Worm (Caenorhabditis elegans) whole organism, midembryonic: ENCODE results near the gene C50D2.7.
A peak's percentile ranks its signal among the peaks of the same experiment; 100 is the strongest.
"Not testable (repeated sequence)": the region's sequence is repeated elsewhere in the genome, so short reads cannot be mapped to it uniquely, and the experiment has no call there.

Experiments
- T22C8.4 ChIP-seq: fragments of 200-800 bp; sonication (Bioruptor generic); IDR thresholded peaks from 2 replicates; pipeline ENCODE4 v1.3.6; 2022; ENCODE audit warnings: missing genetic modification characterization, missing compliant biosample characterization
- cog-1 ChIP-seq: sonication (generic microtip); optimal IDR thresholded peaks from 2 replicates; lab custom pipeline; 2016; ENCODE audit warnings: missing genetic modification characterization, missing compliant biosample characterization
- flt-1 ChIP-seq: fragments of 200-800 bp; sonication (Bioruptor generic); IDR thresholded peaks from 2 replicates; pipeline ENCODE4 v1.3.6; 2022; ENCODE audit warnings: missing genetic modification characterization, missing compliant biosample characterization
- klf-2 ChIP-seq: fragments of 200-800 bp; sonication (Bioruptor generic); conservative IDR thresholded peaks from 2 replicates; pipeline ENCODE4 v1.3.6; 2022; ENCODE audit warnings: missing genetic modification reagents, missing genetic modification characterization, missing compliant biosample characterization
- med-1 ChIP-seq: sonication (generic microtip); optimal IDR thresholded peaks from 2 replicates; lab custom pipeline; 2017; ENCODE audit warnings: missing genetic modification characterization, mild to moderate bottlenecking, missing compliant biosample characterization, antibody characterized with exemption, missing genetic modification reagents; ENCODE audit not compliant: insufficient read depth
- ref-1 ChIP-seq: fragments of 200-800 bp; sonication (Bioruptor generic); conservative IDR thresholded peaks from 2 replicates; pipeline ENCODE4 v1.3.6; 2022; ENCODE audit warnings: missing genetic modification reagents, missing genetic modification characterization, missing compliant biosample characterization
- tab-1 ChIP-seq: fragments of 200-800 bp; sonication (Bioruptor generic); IDR thresholded peaks from 2 replicates; pipeline ENCODE4 v1.3.6; 2022; ENCODE audit warnings: missing genetic modification characterization, missing compliant biosample characterization
- ztf-23 ChIP-seq: fragments of 200-800 bp; sonication (Bioruptor generic); IDR thresholded peaks from 2 replicates; pipeline ENCODE4 v1.3.6; 2022; ENCODE audit warnings: missing genetic modification reagents, missing genetic modification characterization, missing compliant biosample characterization
- ztf-29 ChIP-seq: fragments of 200-800 bp; sonication (Bioruptor generic); IDR thresholded peaks from 2 replicates; pipeline ENCODE4 v1.3.6; 2022; ENCODE audit warnings: missing genetic modification reagents, missing genetic modification characterization, missing compliant biosample characterization

The C50D2.7 gene

DNA sequence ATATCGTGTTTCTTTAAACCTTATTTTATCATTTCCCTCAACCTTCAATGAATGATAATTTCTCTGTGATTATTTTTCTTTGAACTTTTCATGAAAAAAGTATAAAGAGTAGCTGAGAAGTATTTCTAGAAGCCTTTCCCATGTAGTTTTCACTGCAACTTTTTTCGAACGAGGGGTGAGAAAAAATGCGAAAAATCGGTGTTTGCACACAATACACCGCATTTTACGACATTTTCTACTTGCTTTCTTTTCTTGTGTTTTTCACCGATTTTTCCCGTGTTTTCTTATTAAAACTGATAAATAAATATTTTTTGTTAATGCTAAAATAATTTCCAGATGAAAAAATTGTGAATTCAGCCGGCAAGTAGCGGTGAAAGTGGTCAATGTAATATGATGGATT is 3.8 kb upstream of the C50D2.7 start, which contains the start of gene C50D2.10:
Gene C50D2.10, plus strand, starts transcription at position 245 of the 400 bp plus-strand sequence.
- not testable (repeated sequence) for TF ChIP-seq ztf-23, klf-2, ref-1 (GFP tag; lab: Robert Waterston, UW)

DNA sequence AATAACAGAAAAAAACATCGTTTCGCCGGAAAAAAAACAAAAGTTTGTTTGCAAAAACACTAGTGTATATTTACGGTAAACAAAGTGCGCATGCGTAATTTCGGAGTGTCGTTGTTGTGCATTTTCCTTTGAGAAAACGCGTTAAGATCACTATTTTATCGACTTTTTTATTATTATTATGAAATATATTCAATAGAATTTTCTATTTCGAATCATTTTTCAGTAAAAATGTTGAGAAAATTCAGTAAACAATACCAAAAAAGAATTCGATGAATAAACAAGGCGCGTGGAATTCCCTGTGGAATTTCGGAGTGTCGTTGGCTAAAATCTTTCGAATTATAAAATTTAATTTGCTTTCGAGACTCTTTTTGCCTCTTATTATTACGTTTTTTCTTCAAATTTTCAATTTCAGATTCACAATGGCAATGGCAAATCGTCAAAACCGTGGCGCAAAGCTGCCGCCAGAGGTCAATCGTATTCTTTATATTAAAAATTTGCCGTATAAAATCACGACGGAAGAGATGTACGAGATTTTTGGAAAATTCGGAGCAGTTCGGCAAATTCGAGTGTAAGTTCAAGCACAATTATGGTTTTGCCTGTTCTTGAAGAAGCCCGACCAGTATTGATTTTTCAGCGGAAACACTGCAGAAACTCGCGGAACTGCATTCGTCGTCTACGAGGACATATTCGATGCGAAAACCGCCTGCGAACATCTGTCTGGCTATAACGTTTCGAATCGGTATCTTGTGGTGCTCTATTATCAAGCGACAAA is 3.1 kb upstream of the C50D2.7 start, which contains the start of the genes luc-7L3 and sftb-6:
Gene luc-7L3, minus strand, starts transcription at position 36 of the 772 bp plus-strand sequence.
Gene sftb-6, plus strand, starts transcription at position 413 of the 772 bp plus-strand sequence.
- TF ChIP-seq T22C8.4 (GFP tag; lab: Robert Waterston, UW) (peak; percentile 28; the same call in 1 of the 2 replicates), tab-1 (no peak), cog-1 (tag; lab: Kevin White, UChicago) (peak; percentile 13)

DNA sequence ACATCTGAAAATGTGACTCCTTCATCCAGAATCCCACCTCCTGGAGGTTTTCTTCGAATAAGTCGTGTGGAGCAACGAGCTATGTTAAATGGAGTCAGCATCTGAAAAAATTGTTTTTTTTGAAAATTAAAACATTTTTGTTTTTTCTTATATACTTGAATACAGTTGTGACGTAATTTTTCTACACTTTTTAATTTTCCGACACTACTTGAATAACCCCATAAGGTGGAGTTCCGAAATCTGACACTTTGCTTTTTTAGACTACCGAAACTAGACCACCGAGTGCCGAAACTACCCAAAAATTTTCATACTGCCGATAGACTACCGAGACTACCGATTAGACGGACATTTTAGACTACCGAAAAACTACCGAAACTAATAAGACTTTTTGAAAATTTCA is 3.7 kb downstream of the C50D2.7 start, which contains the start of gene mcat-1:
Gene mcat-1, minus strand, starts transcription at position 101 of the 400 bp plus-strand sequence.
- TF ChIP-seq ztf-29 (GFP tag; lab: Robert Waterston, UW): no peak
- TF ChIP-seq T22C8.4 (GFP tag; lab: Robert Waterston, UW): no peak
- no peak for TF ChIP-seq klf-2 (GFP tag; lab: Robert Waterston, UW)
- no peak for TF ChIP-seq cog-1 (tag; lab: Kevin White, UChicago)
- no peak for TF ChIP-seq tab-1
- no peak for TF ChIP-seq med-1 (GFP tag; lab: Kevin White, UChicago)
- no peak for TF ChIP-seq ref-1 (GFP tag; lab: Robert Waterston, UW)
- no peak for TF ChIP-seq flt-1 (GFP tag; lab: Robert Waterston, UW)

DNA sequence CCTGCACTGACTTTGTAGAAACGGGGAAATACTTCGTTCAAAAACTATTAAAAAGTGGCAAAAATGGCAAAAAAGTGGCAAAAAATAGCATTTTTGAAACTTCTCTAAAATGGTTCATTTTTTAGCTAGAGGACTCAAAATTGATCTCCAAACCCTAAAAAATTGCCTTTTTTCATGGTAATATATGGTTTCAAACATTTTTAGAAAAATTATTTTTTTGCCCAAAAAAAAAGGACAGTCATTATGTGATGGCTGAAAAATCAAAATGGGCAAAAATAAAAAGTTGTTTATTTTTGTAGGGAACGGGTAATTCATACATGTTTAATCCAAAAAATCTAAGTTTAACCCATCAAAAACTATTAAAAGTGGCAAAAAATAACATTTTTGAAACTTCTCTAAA is 7.1 kb downstream of the C50D2.7 start:
- TF ChIP-seq flt-1 (GFP tag; lab: Robert Waterston, UW) (no peak), ztf-23 (GFP tag; lab: Robert Waterston, UW) (no peak), ref-1 (GFP tag; lab: Robert Waterston, UW) (no peak), cog-1 (tag; lab: Kevin White, UChicago) (no peak), ztf-29 (GFP tag; lab: Robert Waterston, UW) (no peak), med-1 (GFP tag; lab: Kevin White, UChicago) (no peak), tab-1 (no peak), klf-2 (GFP tag; lab: Robert Waterston, UW) (no peak), T22C8.4 (GFP tag; lab: Robert Waterston, UW) (no peak)

DNA sequence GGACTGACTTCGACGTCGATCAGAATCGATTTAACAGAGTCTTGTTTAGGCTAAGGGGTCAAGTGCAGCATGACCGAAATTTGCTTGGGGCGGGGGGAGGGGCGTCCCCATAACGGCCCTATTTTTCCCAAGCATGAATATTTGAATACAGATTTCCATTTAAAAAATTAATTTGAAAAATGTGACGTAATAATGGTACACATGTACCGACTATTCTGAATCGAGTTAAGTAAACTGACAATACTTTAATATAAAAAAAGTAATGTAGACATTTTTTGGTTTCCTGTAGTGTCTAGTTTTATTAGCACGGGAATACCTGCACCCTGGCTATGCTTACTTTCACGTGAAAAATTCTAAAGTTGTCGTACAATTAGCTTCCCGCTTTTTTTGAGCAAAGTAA is 8.3 kb downstream of the C50D2.7 start:
- TF ChIP-seq tab-1: no peak
- TF ChIP-seq ref-1 (GFP tag; lab: Robert Waterston, UW): no peak
- TF ChIP-seq ztf-29 (GFP tag; lab: Robert Waterston, UW): no peak
- no peak for TF ChIP-seq klf-2 (GFP tag; lab: Robert Waterston, UW)
- TF ChIP-seq T22C8.4 (GFP tag; lab: Robert Waterston, UW): no peak
- no peak for TF ChIP-seq ztf-23 (GFP tag; lab: Robert Waterston, UW)
- no peak for TF ChIP-seq flt-1 (GFP tag; lab: Robert Waterston, UW)

DNA sequence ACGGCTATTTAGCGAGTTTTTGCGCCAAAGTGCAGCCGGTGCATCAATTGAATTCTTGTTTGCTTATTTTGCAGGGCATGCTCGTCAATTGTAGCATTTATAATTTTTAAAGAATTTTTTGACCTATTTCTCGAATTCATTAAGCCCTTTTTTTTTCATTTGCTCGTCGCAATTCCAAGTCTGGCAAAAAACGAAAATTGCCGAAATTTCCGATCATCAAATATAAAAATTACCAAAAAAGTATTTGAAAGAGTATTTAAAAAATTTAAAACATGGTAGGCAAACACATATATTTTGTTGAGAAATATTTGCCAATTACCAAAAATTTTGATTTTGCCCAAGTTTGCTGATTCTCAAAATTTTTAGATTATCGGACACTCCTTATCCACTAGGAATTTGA is 10.9 kb downstream of the C50D2.7 start, which contains the start of gene C50D2.6:
Gene C50D2.6, plus strand, starts transcription at position 301 of the 400 bp plus-strand sequence.
- TF ChIP-seq ztf-23 (GFP tag; lab: Robert Waterston, UW): no peak
- TF ChIP-seq flt-1 (GFP tag; lab: Robert Waterston, UW): no peak
- no peak for TF ChIP-seq T22C8.4 (GFP tag; lab: Robert Waterston, UW)
- no peak for TF ChIP-seq med-1 (GFP tag; lab: Kevin White, UChicago)
- TF ChIP-seq klf-2 (GFP tag; lab: Robert Waterston, UW): no peak
- no peak for TF ChIP-seq ztf-29 (GFP tag; lab: Robert Waterston, UW)
- TF ChIP-seq tab-1: no peak
- no peak for TF ChIP-seq cog-1 (tag; lab: Kevin White, UChicago)
- no peak for TF ChIP-seq ref-1 (GFP tag; lab: Robert Waterston, UW)

DNA sequence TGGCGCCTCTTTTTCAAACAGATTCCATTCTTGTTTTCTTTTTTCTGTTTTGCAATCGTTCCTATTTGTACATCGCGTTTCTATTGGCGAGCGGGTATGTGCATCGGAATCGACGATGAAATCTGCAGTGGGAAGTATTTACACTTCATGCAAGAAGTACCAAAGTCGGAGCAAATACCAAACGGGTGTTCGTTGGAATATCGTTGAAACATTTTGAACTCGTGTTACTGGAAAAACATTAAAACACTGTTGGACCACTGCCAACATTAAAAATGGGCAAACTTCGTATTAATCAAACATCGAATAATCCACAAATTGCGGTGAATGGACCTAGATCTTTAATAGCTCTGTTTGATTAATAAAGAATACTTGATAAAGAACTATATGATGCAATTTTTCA is 15.9 kb downstream of the C50D2.7 start, which contains the start of gene C23H3.9:
Gene C23H3.9, minus strand, starts transcription at position 101 of the 400 bp plus-strand sequence.
- TF ChIP-seq flt-1 (GFP tag; lab: Robert Waterston, UW): no peak
- no peak for TF ChIP-seq med-1 (GFP tag; lab: Kevin White, UChicago)
- TF ChIP-seq ztf-29 (GFP tag; lab: Robert Waterston, UW): no peak
- no peak for TF ChIP-seq klf-2 (GFP tag; lab: Robert Waterston, UW)
- TF ChIP-seq tab-1: no peak
- no peak for TF ChIP-seq T22C8.4 (GFP tag; lab: Robert Waterston, UW)
- no peak for TF ChIP-seq cog-1 (tag; lab: Kevin White, UChicago)
- no peak for TF ChIP-seq ref-1 (GFP tag; lab: Robert Waterston, UW)
- no peak for TF ChIP-seq ztf-23 (GFP tag; lab: Robert Waterston, UW)

DNA sequence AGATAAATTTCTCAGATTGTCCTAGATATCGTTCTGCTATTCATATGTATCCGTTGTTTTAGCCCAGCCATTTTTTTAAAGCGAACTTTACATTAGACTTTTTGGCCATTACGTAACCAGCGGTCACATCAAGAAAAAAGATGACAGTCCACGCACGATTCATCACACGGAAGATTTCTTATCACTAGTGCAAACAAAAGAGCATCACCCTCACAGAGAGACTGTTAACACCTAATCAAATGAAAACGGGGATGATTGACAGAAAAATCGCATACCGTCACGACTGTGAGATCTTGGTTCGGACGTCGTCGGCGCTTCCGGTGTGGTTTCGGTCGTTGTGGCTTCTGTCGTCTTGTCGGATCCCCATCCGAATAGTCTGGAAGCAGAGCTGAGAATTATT is 18.4 kb downstream of the C50D2.7 start:
- TF ChIP-seq med-1 (GFP tag; lab: Kevin White, UChicago) (no peak), klf-2 (GFP tag; lab: Robert Waterston, UW) (no peak), tab-1 (no peak), ztf-29 (GFP tag; lab: Robert Waterston, UW) (no peak), flt-1 (GFP tag; lab: Robert Waterston, UW) (no peak), ztf-23 (GFP tag; lab: Robert Waterston, UW) (no peak), cog-1 (tag; lab: Kevin White, UChicago) (no peak), T22C8.4 (GFP tag; lab: Robert Waterston, UW) (no peak), ref-1 (GFP tag; lab: Robert Waterston, UW) (no peak)

DNA sequence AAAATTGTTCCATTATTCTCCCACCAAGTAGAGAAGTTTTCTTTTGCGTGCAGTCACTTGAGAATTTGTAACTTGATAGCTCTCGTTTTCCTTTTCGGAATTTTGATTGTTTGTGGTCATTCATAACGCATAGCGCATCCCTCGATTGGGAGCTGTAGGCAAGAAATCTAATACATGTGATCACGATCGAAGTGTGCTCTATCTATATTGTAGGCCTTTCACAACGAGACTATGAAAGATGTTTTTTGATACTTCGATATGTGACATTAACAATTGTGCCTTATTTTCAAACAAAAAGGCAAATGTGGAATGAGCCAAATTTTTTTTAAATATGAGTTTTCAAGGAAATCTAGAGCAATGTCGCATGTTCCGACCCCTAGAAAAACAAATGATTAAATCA is 19.2 kb downstream of the C50D2.7 start:
- TF ChIP-seq T22C8.4 (GFP tag; lab: Robert Waterston, UW) (no peak), flt-1 (GFP tag; lab: Robert Waterston, UW) (no peak), klf-2 (GFP tag; lab: Robert Waterston, UW) (no peak), ref-1 (GFP tag; lab: Robert Waterston, UW) (no peak), cog-1 (tag; lab: Kevin White, UChicago) (no peak), ztf-29 (GFP tag; lab: Robert Waterston, UW) (no peak), ztf-23 (GFP tag; lab: Robert Waterston, UW) (no peak), tab-1 (no peak), med-1 (GFP tag; lab: Kevin White, UChicago) (no peak)
